Worm (Caenorhabditis elegans) whole organism, late embryonic: Measurements from ENCODE around the gene R04D3.2.

Experiments
- C08G9.2 ChIP-seq: sonication (generic microtip); optimal IDR thresholded peaks from 2 replicates; lab custom pipeline; 2016; ENCODE audit warnings: mild to moderate bottlenecking, missing genetic modification characterization, moderate library complexity, missing compliant biosample characterization
- F13H6.1 ChIP-seq: sonication (generic microtip); optimal IDR thresholded peaks from 2 replicates; lab custom pipeline; 2016; ENCODE audit warnings: missing genetic modification characterization, missing compliant biosample characterization
- K02D7.2 ChIP-seq: sonication (generic microtip); optimal IDR thresholded peaks from 2 replicates; lab custom pipeline; 2017; ENCODE audit warnings: mild to moderate bottlenecking, missing genetic modification characterization, missing compliant biosample characterization
- ama-1 ChIP-seq: fragments of 150-350 bp; optimal IDR thresholded peaks from 2 replicates; lab custom pipeline; 2014
- pqm-1 ChIP-seq: sonication (generic microtip); optimal IDR thresholded peaks from 2 replicates; lab custom pipeline; 2016; ENCODE audit warnings: missing genetic modification characterization, missing compliant biosample characterization

ce11 chrX:13303357-13303756, 16.9 kb upstream of the R04D3.2 start, which contains the start of gene srd-42:
- TF ChIP-seq K02D7.2 (tag; lab: Kevin White, UChicago) (no peak), C08G9.2 (tag; lab: Kevin White, UChicago) (no peak), ama-1 (lab: Kevin White, UChicago) (no peak), pqm-1 (tag; lab: Kevin White, UChicago) (no peak), F13H6.1 (no peak)
